Fruit fly (Drosophila melanogaster) whole organism, wandering third instar larva: ENCODE results near the gene Pdp.

Source experiments
- Abd-B ChIP-seq: fragments of >200 bp; optimal IDR thresholded peaks from 2 replicates; lab custom pipeline; 2017; ENCODE audit warnings: missing biosample characterization, missing genetic modification characterization
- CG32264 ChIP-seq: fragments of 200-800 bp; sonication (Bioruptor generic); optimal IDR thresholded peaks from 2 replicates; lab custom pipeline; 2016; ENCODE audit warnings: missing biosample characterization, missing genetic modification characterization
- CG9705 ChIP-seq: fragments of 200-800 bp; sonication (Bioruptor generic); optimal IDR thresholded peaks from 2 replicates; lab custom pipeline; 2018; ENCODE audit warnings: missing biosample characterization, mild to moderate bottlenecking, missing genetic modification characterization
- CrebA ChIP-seq: fragments of 200-800 bp; sonication (Bioruptor generic); optimal IDR thresholded peaks from 2 replicates; lab custom pipeline; 2016; ENCODE audit warnings: missing biosample characterization, mild to moderate bottlenecking, missing genetic modification characterization, borderline replicate concordance
- Dfd ChIP-seq: fragments of >200 bp; optimal IDR thresholded peaks from 2 replicates; lab custom pipeline; 2017; ENCODE audit warnings: missing biosample characterization, missing genetic modification characterization
- Dif ChIP-seq: fragments of 200-275, 200-300 bp; sonication (Bioruptor generic); optimal IDR thresholded peaks from 2 replicates; lab custom pipeline; 2018; ENCODE audit warnings: missing biosample characterization, missing genetic modification characterization; ENCODE audit not compliant: partially characterized antibody
- GATAd ChIP-seq: sonication (Bioruptor generic); optimal IDR thresholded peaks from 2 replicates; lab custom pipeline; 2016; ENCODE audit warnings: missing biosample characterization, missing genetic modification characterization
- HLH106 ChIP-seq: fragments of 200-800 bp; optimal IDR thresholded peaks from 3 replicates; lab custom pipeline; 2019; ENCODE audit warnings: missing biosample characterization, mild to moderate bottlenecking, missing genetic modification characterization, moderate library complexity
- Hnf4 ChIP-seq: fragments of 200-800 bp; sonication (Bioruptor generic); optimal IDR thresholded peaks from 2 replicates; lab custom pipeline; 2016; ENCODE audit warnings: missing biosample characterization, mild to moderate bottlenecking, missing genetic modification characterization
- Hr78 ChIP-seq: fragments of >200 bp; optimal IDR thresholded peaks from 2 replicates; lab custom pipeline; 2017; ENCODE audit warnings: missing biosample characterization, missing genetic modification characterization
- Hr83 ChIP-seq: fragments of 200-300 bp; sonication (Bioruptor generic); optimal IDR thresholded peaks from 2 replicates; lab custom pipeline; 2016; ENCODE audit warnings: missing biosample characterization, mild to moderate bottlenecking, missing genetic modification characterization, moderate library complexity; ENCODE audit not compliant: poor library complexity, severe bottlenecking
- Jra ChIP-seq: sonication (Bioruptor generic); optimal IDR thresholded peaks from 2 replicates; lab custom pipeline; 2016; ENCODE audit warnings: missing biosample characterization, missing genetic modification characterization
- Mio ChIP-seq: sonication (Bioruptor generic); optimal IDR thresholded peaks from 2 replicates; lab custom pipeline; 2016; ENCODE audit warnings: missing biosample characterization, missing genetic modification characterization
- Myc ChIP-seq: fragments of >200 bp; optimal IDR thresholded peaks from 2 replicates; lab custom pipeline; 2017
- N ChIP-seq: fragments of >200 bp; optimal IDR thresholded peaks from 2 replicates; lab custom pipeline; 2018; ENCODE audit warnings: missing biosample characterization, missing external identifiers, missing genetic modification characterization
- OdsH ChIP-seq: fragments of 200-800 bp; sonication (Bioruptor generic); optimal IDR thresholded peaks from 2 replicates; lab custom pipeline; 2016; ENCODE audit warnings: missing biosample characterization, mild to moderate bottlenecking, missing genetic modification characterization
- Rel ChIP-seq, 2 experiments: fragments of 200-800 bp; sonication (Bioruptor generic) in 1 of 2; optimal IDR thresholded peaks; 2 replicates in 1 of 2; 3 replicates in 1 of 2; lab custom pipeline; 2016 to 2019; ENCODE audit warnings: mild to moderate bottlenecking in 2 of 2, missing biosample characterization in 2 of 2, missing genetic modification characterization in 2 of 2, moderate library complexity in 1 of 2
- Sp1 ChIP-seq: fragments of 200-800 bp; sonication (Bioruptor generic); optimal IDR thresholded peaks from 3 replicates; lab custom pipeline; 2019; ENCODE audit warnings: missing biosample characterization, mild to moderate bottlenecking, missing genetic modification characterization, moderate library complexity
- Vsx2 ChIP-seq: fragments of 200-300, 225-300 bp; sonication (Bioruptor generic); optimal IDR thresholded peaks from 2 replicates; lab custom pipeline; 2018; ENCODE audit warnings: missing biosample characterization, missing genetic modification characterization; ENCODE audit not compliant: partially characterized antibody
- br ChIP-seq: fragments of 200-800 bp; sonication (Bioruptor generic); optimal IDR thresholded peaks from 2 replicates; lab custom pipeline; 2016; ENCODE audit warnings: missing biosample characterization, missing genetic modification characterization
- brk ChIP-seq: fragments of 200-800 bp; sonication (Bioruptor generic); optimal IDR thresholded peaks from 2 replicates; lab custom pipeline; 2016; ENCODE audit warnings: missing biosample characterization, mild to moderate bottlenecking, missing genetic modification characterization
- dl ChIP-seq, 2 experiments: fragments of 175-275, 200-275 bp in 1 of 2; fragments of 200-275 bp in 1 of 2; sonication (Bioruptor generic); optimal IDR thresholded peaks; lab custom pipeline; 2018; ENCODE audit warnings: mild to moderate bottlenecking in 2 of 2, missing biosample characterization in 2 of 2, missing genetic modification characterization in 2 of 2, moderate library complexity in 2 of 2; ENCODE audit not compliant: partially characterized antibody in 2 of 2, insufficient read depth in 1 of 2
- dmrt93B ChIP-seq: fragments of 200-800 bp; sonication (Bioruptor generic); optimal IDR thresholded peaks from 2 replicates; lab custom pipeline; 2018; ENCODE audit warnings: missing biosample characterization, mild to moderate bottlenecking, missing genetic modification characterization
- dsf ChIP-seq: sonication (Bioruptor generic); optimal IDR thresholded peaks from 2 replicates; lab custom pipeline; 2016; ENCODE audit warnings: missing biosample characterization, missing genetic modification characterization, borderline replicate concordance
- ey ChIP-seq: fragments of 200-800 bp; sonication (Bioruptor generic); optimal IDR thresholded peaks from 2 replicates; lab custom pipeline; 2016; ENCODE audit warnings: missing biosample characterization, missing genetic modification characterization
- foxo ChIP-seq, 2 experiments: fragments of 200-800 bp; sonication (Bioruptor generic); optimal IDR thresholded peaks; 2 replicates in 1 of 2; 3 replicates in 1 of 2; lab custom pipeline; 2016 to 2017; ENCODE audit warnings: missing biosample characterization in 2 of 2, missing genetic modification characterization in 2 of 2
- fru ChIP-seq: fragments of 200-800 bp; sonication (Bioruptor generic); optimal IDR thresholded peaks from 3 replicates; lab custom pipeline; 2016; ENCODE audit warnings: missing biosample characterization, mild to moderate bottlenecking, missing genetic modification characterization
- h ChIP-seq: fragments of 200-800 bp; sonication (Bioruptor generic); optimal IDR thresholded peaks from 3 replicates; lab custom pipeline; 2016; ENCODE audit warnings: missing biosample characterization, mild to moderate bottlenecking, missing genetic modification characterization
- jim ChIP-seq: fragments of 175-275, 200-325 bp; sonication (Bioruptor generic); optimal IDR thresholded peaks from 2 replicates; lab custom pipeline; 2016; ENCODE audit warnings: missing biosample characterization, mild to moderate bottlenecking, missing genetic modification characterization
- lola ChIP-seq: fragments of >200 bp; optimal IDR thresholded peaks from 2 replicates; lab custom pipeline; 2017; ENCODE audit warnings: missing biosample characterization, missing genetic modification characterization
- pan ChIP-seq: fragments of >200 bp; optimal IDR thresholded peaks from 2 replicates; lab custom pipeline; 2017
- psq ChIP-seq: fragments of 200-800 bp; sonication (Bioruptor generic); optimal IDR thresholded peaks from 3 replicates; lab custom pipeline; 2017; ENCODE audit warnings: missing biosample characterization, mild to moderate bottlenecking, missing genetic modification characterization, moderate library complexity
- rgr ChIP-seq: fragments of 200-800 bp; sonication (Bioruptor generic); optimal IDR thresholded peaks from 3 replicates; lab custom pipeline; 2016; ENCODE audit warnings: missing biosample characterization, mild to moderate bottlenecking, missing genetic modification characterization
- sage ChIP-seq: fragments of 200-800 bp; sonication (Bioruptor generic); optimal IDR thresholded peaks from 2 replicates; lab custom pipeline; 2016; ENCODE audit warnings: missing biosample characterization, mild to moderate bottlenecking, missing genetic modification characterization
- sv ChIP-seq: fragments of 200-800 bp; sonication (Bioruptor generic); optimal IDR thresholded peaks from 3 replicates; lab custom pipeline; 2016; ENCODE audit warnings: missing biosample characterization, missing genetic modification characterization
- tai ChIP-seq: sonication (Bioruptor generic); optimal IDR thresholded peaks from 2 replicates; lab custom pipeline; 2016; ENCODE audit warnings: missing biosample characterization, missing genetic modification characterization
- usp ChIP-seq: fragments of >200 bp; optimal IDR thresholded peaks from 2 replicates; lab custom pipeline; 2017; ENCODE audit warnings: missing biosample characterization, missing genetic modification characterization
- woc ChIP-seq: sonication (Bioruptor generic); optimal IDR thresholded peaks from 2 replicates; lab custom pipeline; 2016; ENCODE audit warnings: missing biosample characterization, mild to moderate bottlenecking, missing genetic modification characterization

The Pdp gene

dm6 chrX:7696711-7697654, 37.5 kb downstream of the Pdp start:
- TF ChIP-seq psq (GFP tag; lab: Kevin White, UChicago) = peak; percentile 93
- peak; percentile 97 for TF ChIP-seq HLH106 (tag; lab: Kevin White, UChicago)
- peak; percentile 98 for TF ChIP-seq h (GFP tag; lab: Kevin White, UChicago)
- TF ChIP-seq CrebA (GFP tag; lab: Kevin White, UChicago) = peak; percentile 92
- TF ChIP-seq usp (GFP tag; lab: Kevin White, UChicago) = no peak
- TF ChIP-seq Myc (lab: Kevin White, UChicago) = no peak
- peak; percentile 95 for TF ChIP-seq br (GFP tag; lab: Kevin White, UChicago)
- peak; percentile 96 for TF ChIP-seq CG9705 (GFP tag; lab: Kevin White, UChicago)
- peak; percentile 85 for TF ChIP-seq CG32264 (GFP tag; lab: Kevin White, UChicago)
- peak; percentile 97 for TF ChIP-seq Sp1 (GFP tag; lab: Kevin White, UChicago)
- peak; percentile 97 for TF ChIP-seq rgr (GFP tag; lab: Kevin White, UChicago)
- peak; percentile 92 for TF ChIP-seq sage (GFP tag; lab: Kevin White, UChicago)
- peak; percentile 24 for TF ChIP-seq Hr83 (GFP tag; lab: Kevin White, UChicago)
- TF ChIP-seq Rel (GFP tag; optimal IDR thresholded peaks at IDR 0.05; lab: Kevin White, UChicago) = peak; percentile 79
- TF ChIP-seq Rel (tag; optimal IDR thresholded peaks at IDR 0.05; lab: Kevin White, UChicago) = peak; percentile 91
- peak; percentile 89 for TF ChIP-seq Jra (GFP tag; lab: Kevin White, UChicago)
- peak; percentile 90 for TF ChIP-seq brk
- TF ChIP-seq Mio (GFP tag; lab: Kevin White, UChicago) = peak; percentile 74
- peak; percentile 94 for TF ChIP-seq dmrt93B
- peak; percentile 90 for TF ChIP-seq sv (GFP tag; lab: Kevin White, UChicago)
- TF ChIP-seq Vsx2 = peak; percentile 95
- TF ChIP-seq tai (GFP tag; lab: Kevin White, UChicago) = peak; percentile 86
- TF ChIP-seq Dfd (GFP tag; lab: Kevin White, UChicago) = peak; percentile 79
- peak; percentile 96 for TF ChIP-seq OdsH (GFP tag; lab: Kevin White, UChicago)
- peak; percentile 96 for TF ChIP-seq fru (GFP tag; lab: Kevin White, UChicago)
- peak; percentile 56 for TF ChIP-seq jim (GFP tag; lab: Kevin White, UChicago)
- peak; percentile 44 for TF ChIP-seq GATAd (GFP tag; lab: Kevin White, UChicago)
- peak; percentile 97 for TF ChIP-seq ey
- TF ChIP-seq Abd-B (GFP tag; lab: Kevin White, UChicago) = no peak
- TF ChIP-seq dl (GFP tag; optimal IDR thresholded peaks at IDR 0.05; lab: Kevin White, UChicago; ENCODE audit: insufficient read depth in 1 of 2, partially characterized antibody in 2 of 2) = peak; percentile 96 to 98
- no peak for TF ChIP-seq pan (lab: Kevin White, UChicago)
- TF ChIP-seq dsf (GFP tag; lab: Kevin White, UChicago) = peak; percentile 72
- TF ChIP-seq Dif (GFP tag; lab: Kevin White, UChicago) = peak; percentile 99
- no peak for TF ChIP-seq lola (GFP tag; lab: Kevin White, UChicago)
- no peak for TF ChIP-seq Hr78 (GFP tag; lab: Kevin White, UChicago)
- peak; percentile 95 for TF ChIP-seq woc
- TF ChIP-seq N (GFP tag; lab: Kevin White, UChicago) = no peak
- peak; percentile 83 to 97 for TF ChIP-seq foxo (GFP tag; optimal IDR thresholded peaks at IDR 0.05; lab: Kevin White, UChicago)
- peak; percentile 94 for TF ChIP-seq Hnf4 (GFP tag; lab: Kevin White, UChicago)
- TF ChIP-seq, all 38 proteins: peak for 31

- no peak for TF ChIP-seq HLH106 (tag; lab: Kevin White, UChicago)
- TF ChIP-seq fru (GFP tag; lab: Kevin White, UChicago) = no peak
- no peak for TF ChIP-seq usp (GFP tag; lab: Kevin White, UChicago)
- no peak for TF ChIP-seq br (GFP tag; lab: Kevin White, UChicago)
- no peak for TF ChIP-seq OdsH (GFP tag; lab: Kevin White, UChicago)
- no peak for TF ChIP-seq Sp1 (GFP tag; lab: Kevin White, UChicago)
- TF ChIP-seq Vsx2 = no peak
- TF ChIP-seq CG9705 (GFP tag; lab: Kevin White, UChicago) = no peak
- TF ChIP-seq dl (GFP tag; optimal IDR thresholded peaks at IDR 0.05; lab: Kevin White, UChicago; ENCODE audit: insufficient read depth in 1 of 2, partially characterized antibody in 2 of 2) = no peak
- TF ChIP-seq Abd-B (GFP tag; lab: Kevin White, UChicago) = no peak
- TF ChIP-seq Jra (GFP tag; lab: Kevin White, UChicago) = no peak
- no peak for TF ChIP-seq Dfd (GFP tag; lab: Kevin White, UChicago)
- TF ChIP-seq ey = no peak
- no peak for TF ChIP-seq psq (GFP tag; lab: Kevin White, UChicago)
- no peak for TF ChIP-seq Myc (lab: Kevin White, UChicago)
- TF ChIP-seq N (GFP tag; lab: Kevin White, UChicago) = no peak
Measured at dm6 chrX:7696165-7696564, 38.3 kb downstream of the Pdp start.
